Worm (Caenorhabditis elegans): ENCODE data around the gene T12A7.2.

Gene T12A7.2

DNA sequence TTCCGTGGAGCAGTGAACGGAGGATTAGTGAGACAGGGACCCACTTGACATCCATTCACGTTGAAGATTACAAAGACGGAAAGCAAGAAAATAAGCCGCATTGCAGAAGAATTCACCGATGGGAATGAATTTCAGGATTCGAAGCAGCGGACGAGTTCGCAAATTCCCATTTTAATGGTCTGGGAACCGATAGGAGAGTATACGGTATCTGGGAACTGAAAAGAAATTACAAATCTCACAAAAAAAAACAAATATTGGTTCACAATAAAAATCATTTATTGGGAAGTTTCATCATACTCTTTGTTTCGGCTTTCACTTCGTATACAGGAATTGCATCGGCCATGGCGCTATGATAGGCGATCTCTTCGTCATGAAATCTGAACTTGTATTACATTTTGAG, 5.9 kb downstream of the T12A7.2 start, which contains the start of gene T12A7.10:
Gene T12A7.10, minus strand, starts transcription at position 101 of the 400 bp plus-strand sequence.
- TF ChIP-seq ets-7 (tag; optimal IDR thresholded peaks at IDR 0.05) (no peak), ceh-13 (GFP tag; optimal IDR thresholded peaks at IDR 0.05) (no peak), tra-4 (tag; optimal IDR thresholded peaks at IDR 0.05) (no peak), hmg-4 (GFP tag; optimal IDR thresholded peaks at IDR 0.05) (no peak), scrt-1 (GFP tag; IDR thresholded peaks at IDR 0.05) (no peak), hnd-1 (tag; optimal IDR thresholded peaks at IDR 0.05) (no peak), tbx-11 (GFP tag; IDR thresholded peaks at IDR 0.05) (no peak), hmbx-1 (tag; optimal IDR thresholded peaks at IDR 0.05) (no peak), ceh-36 (tag; optimal IDR thresholded peaks at IDR 0.05) (no peak), flt-1 (GFP tag; IDR thresholded peaks at IDR 0.05) (no peak), pes-1 (GFP tag; IDR thresholded peaks at IDR 0.05) (no peak)

DNA sequence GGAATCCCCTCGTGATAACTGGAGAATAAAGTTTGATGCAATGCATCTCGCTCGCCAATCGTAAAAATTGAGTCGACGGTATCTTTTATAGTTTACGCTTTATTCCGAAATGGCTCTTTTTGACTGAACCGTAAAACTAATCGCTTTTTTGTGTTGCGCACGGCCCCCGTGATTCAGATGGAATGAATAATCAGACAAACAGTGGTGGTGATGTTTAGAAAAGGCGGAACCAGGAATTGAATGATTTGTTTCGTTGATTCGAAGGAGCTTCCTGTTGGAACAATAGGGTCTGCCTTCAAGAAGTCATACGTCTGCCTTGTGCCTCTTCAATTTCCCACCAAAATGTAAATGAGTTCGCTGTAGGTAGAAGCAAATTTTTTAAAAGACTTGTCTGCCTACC, 6.6 kb downstream of the T12A7.2 start, which contains the start of gene scl-18:
Gene scl-18, minus strand, starts transcription at position 101 of the 400 bp plus-strand sequence.
- no peak for TF ChIP-seq flt-1 (GFP tag; IDR thresholded peaks at IDR 0.05)
- TF ChIP-seq pes-1 (GFP tag; IDR thresholded peaks at IDR 0.05), result no peak
- TF ChIP-seq ama-1 (optimal IDR thresholded peaks at IDR 0.05), result no peak
- TF ChIP-seq hmbx-1 (tag; optimal IDR thresholded peaks at IDR 0.05), result no peak
- TF ChIP-seq tbx-11 (GFP tag; IDR thresholded peaks at IDR 0.05), result no peak
- TF ChIP-seq aly-1 (tag; optimal IDR thresholded peaks at IDR 0.05), result no peak
- no peak for TF ChIP-seq scrt-1 (GFP tag; IDR thresholded peaks at IDR 0.05)
- TF ChIP-seq ets-7 (tag; optimal IDR thresholded peaks at IDR 0.05), result no peak
- no peak for TF ChIP-seq hnd-1 (tag; optimal IDR thresholded peaks at IDR 0.05)

- TF ChIP-seq tbx-37 (GFP tag; conservative IDR thresholded peaks at IDR 0.05) (no peak), hmbx-1 (tag; optimal IDR thresholded peaks at IDR 0.05) (no peak), sea-1 (GFP tag; conservative IDR thresholded peaks at IDR 0.05) (no peak), F13C5.2 (tag; optimal IDR thresholded peaks at IDR 0.05) (no peak), ceh-13 (GFP tag; optimal IDR thresholded peaks at IDR 0.05) (no peak), ceh-36 (tag; optimal IDR thresholded peaks at IDR 0.05) (no peak), aly-1 (tag; optimal IDR thresholded peaks at IDR 0.05) (no peak), ama-1 (optimal IDR thresholded peaks at IDR 0.05) (no peak), pes-1 (GFP tag; IDR thresholded peaks at IDR 0.05) (no peak), hnd-1 (tag; optimal IDR thresholded peaks at IDR 0.05) (no peak), B0310.2 (tag; optimal IDR thresholded peaks at IDR 0.05) (no peak), tra-4 (tag; optimal IDR thresholded peaks at IDR 0.05) (no peak), tbx-11 (GFP tag; IDR thresholded peaks at IDR 0.05) (no peak), ets-7 (tag; optimal IDR thresholded peaks at IDR 0.05) (no peak), scrt-1 (GFP tag; IDR thresholded peaks at IDR 0.05) (no peak)
Measured at ce11 chrIV:11748852-11749251, 12.1 kb downstream of the T12A7.2 start, which contains the start of gene T12A7.6. TSS of gene T12A7.6 (plus strand) at chrIV:11749220.

DNA sequence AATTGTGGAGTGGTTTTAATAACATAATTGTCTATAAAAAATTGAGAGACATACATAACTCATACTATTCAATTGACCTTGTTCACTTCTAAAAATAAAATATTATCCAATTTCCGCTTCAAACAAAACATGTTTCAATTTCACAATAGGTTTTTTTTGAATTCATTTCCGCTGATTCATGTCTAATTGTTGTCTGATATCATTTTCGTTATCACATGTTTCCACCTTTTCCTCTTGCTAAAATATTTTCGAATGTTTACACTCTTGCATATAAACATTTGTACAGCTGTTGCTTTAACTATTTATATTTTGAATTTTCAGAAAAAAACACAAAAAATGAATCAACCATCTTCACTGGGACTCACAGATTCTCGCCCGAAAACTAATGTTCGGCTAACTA, 15.6 kb downstream of the T12A7.2 start, which contains the start of gene gem-4:
Gene gem-4, plus strand, starts transcription at position 301 of the 400 bp plus-strand sequence.
- TF ChIP-seq ceh-13 (GFP tag; optimal IDR thresholded peaks at IDR 0.05) (no peak), ama-1 (optimal IDR thresholded peaks at IDR 0.05) (no peak), hmg-4 (GFP tag; optimal IDR thresholded peaks at IDR 0.05) (no peak), tbx-11 (GFP tag; IDR thresholded peaks at IDR 0.05) (no peak), B0310.2 (tag; optimal IDR thresholded peaks at IDR 0.05) (no peak), ceh-36 (tag; optimal IDR thresholded peaks at IDR 0.05) (no peak), tbx-37 (GFP tag; conservative IDR thresholded peaks at IDR 0.05) (no peak), hmbx-1 (tag; optimal IDR thresholded peaks at IDR 0.05) (no peak), ets-7 (tag; optimal IDR thresholded peaks at IDR 0.05) (no peak), flt-1 (GFP tag; IDR thresholded peaks at IDR 0.05) (no peak), scrt-1 (GFP tag; IDR thresholded peaks at IDR 0.05) (no peak), F13C5.2 (tag; optimal IDR thresholded peaks at IDR 0.05) (no peak), sea-1 (GFP tag; conservative IDR thresholded peaks at IDR 0.05) (no peak), tra-4 (tag; optimal IDR thresholded peaks at IDR 0.05) (no peak), pes-1 (GFP tag; IDR thresholded peaks at IDR 0.05) (no peak), hnd-1 (tag; optimal IDR thresholded peaks at IDR 0.05) (no peak), aly-1 (tag; optimal IDR thresholded peaks at IDR 0.05) (no peak)

- TF ChIP-seq tra-4 (tag; optimal IDR thresholded peaks at IDR 0.05) (no peak), hnd-1 (tag; optimal IDR thresholded peaks at IDR 0.05) (no peak), scrt-1 (GFP tag; IDR thresholded peaks at IDR 0.05) (no peak), hmbx-1 (tag; optimal IDR thresholded peaks at IDR 0.05) (no peak), flt-1 (GFP tag; IDR thresholded peaks at IDR 0.05) (no peak), ceh-13 (GFP tag; optimal IDR thresholded peaks at IDR 0.05) (no peak), ama-1 (optimal IDR thresholded peaks at IDR 0.05) (no peak), B0310.2 (tag; optimal IDR thresholded peaks at IDR 0.05) (no peak), tbx-37 (GFP tag; conservative IDR thresholded peaks at IDR 0.05) (no peak), F13C5.2 (tag; optimal IDR thresholded peaks at IDR 0.05) (no peak), ceh-36 (tag; optimal IDR thresholded peaks at IDR 0.05) (no peak), hmg-4 (GFP tag; optimal IDR thresholded peaks at IDR 0.05) (no peak), sea-1 (GFP tag; conservative IDR thresholded peaks at IDR 0.05) (no peak), pes-1 (GFP tag; IDR thresholded peaks at IDR 0.05) (no peak), tbx-11 (GFP tag; IDR thresholded peaks at IDR 0.05) (no peak), ets-7 (tag; optimal IDR thresholded peaks at IDR 0.05) (no peak), aly-1 (tag; optimal IDR thresholded peaks at IDR 0.05) (no peak)
Measured at ce11 chrIV:11744287-11744686, 16.6 kb downstream of the T12A7.2 start.

- TF ChIP-seq ceh-36 (tag; optimal IDR thresholded peaks at IDR 0.05) (no peak), tbx-37 (GFP tag; conservative IDR thresholded peaks at IDR 0.05) (no peak), scrt-1 (GFP tag; IDR thresholded peaks at IDR 0.05) (no peak), flt-1 (GFP tag; IDR thresholded peaks at IDR 0.05) (no peak), ama-1 (optimal IDR thresholded peaks at IDR 0.05) (no peak)
Measured at ce11 chrIV:11743813-11744212, 17.1 kb downstream of the T12A7.2 start.

DNA sequence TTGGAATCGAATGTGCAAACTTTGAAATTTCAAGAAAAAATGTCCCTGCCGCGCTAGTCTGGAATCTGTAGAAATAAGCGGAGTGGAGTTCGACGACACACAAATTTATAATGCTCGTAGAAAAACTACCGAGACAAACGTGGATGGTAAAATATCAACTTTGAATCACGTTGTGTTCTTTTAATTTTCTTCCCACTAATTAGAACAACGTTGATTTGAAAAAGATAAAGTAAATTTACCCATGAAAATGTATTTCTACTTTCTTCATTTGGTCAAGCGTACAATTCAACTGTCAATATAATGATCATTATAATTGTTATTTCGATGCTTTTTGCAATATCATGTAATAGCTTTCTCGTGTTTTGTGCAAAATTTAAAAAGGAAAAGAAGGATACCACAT, 18.5 kb downstream of the T12A7.2 start, which contains the start of gene K01A6.5:
Gene K01A6.5, plus strand, starts transcription at position 301 of the 400 bp plus-strand sequence.
- TF ChIP-seq tra-4 (tag; optimal IDR thresholded peaks at IDR 0.05) (no peak), B0310.2 (tag; optimal IDR thresholded peaks at IDR 0.05) (no peak), tbx-37 (GFP tag; conservative IDR thresholded peaks at IDR 0.05) (no peak), F13C5.2 (tag; optimal IDR thresholded peaks at IDR 0.05) (no peak), pes-1 (GFP tag; IDR thresholded peaks at IDR 0.05) (no peak), ama-1 (optimal IDR thresholded peaks at IDR 0.05) (no peak), flt-1 (GFP tag; IDR thresholded peaks at IDR 0.05) (no peak), hmbx-1 (tag; optimal IDR thresholded peaks at IDR 0.05) (no peak), ceh-36 (tag; optimal IDR thresholded peaks at IDR 0.05) (no peak)
